Fruit fly (Drosophila melanogaster) whole organism, prepupa: ENCODE measurements around the gene CG43156.

Experiments used
- CG11902 ChIP-seq: fragments of 200-800 bp; sonication (Bioruptor generic); optimal IDR thresholded peaks from 3 replicates; lab custom pipeline; 2016; ENCODE audit warnings: missing biosample characterization, missing genetic modification characterization
- Sox15 ChIP-seq: fragments of 200-800 bp; sonication (Bioruptor generic); optimal IDR thresholded peaks from 3 replicates; lab custom pipeline; 2016; ENCODE audit warnings: missing biosample characterization, missing genetic modification characterization

- TF ChIP-seq CG11902: no peak
- no peak for TF ChIP-seq Sox15 (GFP tag; lab: Kevin White, UChicago)
Measured at dm6 chrX:11873116-11873515, 33.6 kb downstream of the CG43156 start, which contains the start of gene CG15739.
